Fruit fly (Drosophila melanogaster) whole organism, adult: Measurements from ENCODE around the gene CG42588.

Experiments
- CG1620 ChIP-seq: fragments of 200-800 bp; sonication (Bioruptor generic); optimal IDR thresholded peaks from 2 replicates; lab custom pipeline; 2016; ENCODE audit warnings: missing biosample characterization, missing genetic modification characterization
- CG5204 ChIP-seq: fragments of 200-800 bp; sonication (Bioruptor generic); optimal IDR thresholded peaks from 2 replicates; lab custom pipeline; 2016; ENCODE audit warnings: missing biosample characterization, missing genetic modification characterization
- CG7045 ChIP-seq: fragments of 200-800 bp; sonication (Bioruptor generic); optimal IDR thresholded peaks from 2 replicates; lab custom pipeline; 2017; ENCODE audit warnings: missing biosample characterization, mild to moderate bottlenecking, missing genetic modification characterization
- Crg-1 ChIP-seq: fragments of 200-800 bp; sonication (Bioruptor generic); optimal IDR thresholded peaks from 2 replicates; lab custom pipeline; 2016; ENCODE audit warnings: missing biosample characterization, missing genetic modification characterization
- pad ChIP-seq: fragments of 200-800 bp; sonication (Bioruptor generic); optimal IDR thresholded peaks from 3 replicates; lab custom pipeline; 2017; ENCODE audit warnings: missing biosample characterization, missing genetic modification characterization, mild to moderate bottlenecking, moderate library complexity, missing genetic modification reagents

- TF ChIP-seq CG5204 (no peak), Crg-1 (GFP tag; lab: Kevin White, UChicago) (no peak), CG7045 (no peak), pad (GFP tag; lab: Kevin White, UChicago) (no peak), CG1620 (no peak)
Measured at dm6 chr3L:12827705-12828104, 13.7 kb downstream of the CG42588 start.
